Worm (Caenorhabditis elegans) whole organism, L2 larva: ENCODE data around the gene C49A9.2.
A peak's percentile ranks its signal among the peaks of the same experiment; 100 is the strongest.

ENCODE experiments used
- C34F6.9 ChIP-seq: fragments of 150-350 bp; optimal IDR thresholded peaks from 2 replicates; lab custom pipeline; 2014; ENCODE audit warnings: missing biosample characterization, missing genetic modification characterization
- F13H6.1 ChIP-seq: sonication (generic microtip); optimal IDR thresholded peaks from 2 replicates; lab custom pipeline; 2016; ENCODE audit warnings: missing genetic modification characterization, missing compliant biosample characterization
- R02D3.7 ChIP-seq: fragments of 150-350 bp; optimal IDR thresholded peaks from 2 replicates; lab custom pipeline; 2014; ENCODE audit warnings: missing biosample characterization, missing genetic modification characterization
- Y55F3AM.14 ChIP-seq: fragments of 200-800 bp; sonication (Bioruptor generic); optimal IDR thresholded peaks from 2 replicates; lab custom pipeline; 2018; ENCODE audit warnings: mild to moderate bottlenecking, missing genetic modification characterization, missing compliant biosample characterization
- ZK546.5 ChIP-seq: sonication (generic microtip); optimal IDR thresholded peaks from 2 replicates; lab custom pipeline; 2017; ENCODE audit warnings: missing biosample characterization, missing genetic modification characterization
- aly-2 ChIP-seq: fragments of 150-350 bp; optimal IDR thresholded peaks from 2 replicates; lab custom pipeline; 2014; ENCODE audit warnings: missing biosample characterization, missing genetic modification characterization
- ama-1 ChIP-seq: fragments of 150-350 bp; optimal IDR thresholded peaks from 2 replicates; lab custom pipeline; 2018; ENCODE audit warnings: inconsistent platforms
- blmp-1 ChIP-seq: sonication (generic microtip); optimal IDR thresholded peaks from 2 replicates; lab custom pipeline; 2017; ENCODE audit warnings: missing genetic modification characterization, mild to moderate bottlenecking, missing compliant biosample characterization, antibody characterized with exemption, moderate library complexity; ENCODE audit not compliant: insufficient read depth
- ceh-16 ChIP-seq: fragments of 150-350 bp; optimal IDR thresholded peaks from 2 replicates; lab custom pipeline; 2014; ENCODE audit warnings: missing biosample characterization, missing genetic modification characterization
- ceh-82 ChIP-seq: fragments of 150-350 bp; optimal IDR thresholded peaks from 2 replicates; lab custom pipeline; 2014; ENCODE audit warnings: missing biosample characterization, missing genetic modification characterization
- crh-2 ChIP-seq: sonication (generic microtip); optimal IDR thresholded peaks from 2 replicates; lab custom pipeline; 2017; ENCODE audit warnings: missing biosample characterization, missing genetic modification characterization
- dmd-4 ChIP-seq: sonication (generic microtip); optimal IDR thresholded peaks from 2 replicates; lab custom pipeline; 2017; ENCODE audit warnings: missing biosample characterization, missing genetic modification characterization
- egl-27 ChIP-seq: sonication (generic microtip); optimal IDR thresholded peaks from 3 replicates; lab custom pipeline; 2017; ENCODE audit warnings: missing biosample characterization, missing genetic modification reagents, missing genetic modification characterization
- elt-1 ChIP-seq: fragments of 150-350 bp; optimal IDR thresholded peaks from 2 replicates; lab custom pipeline; 2014; ENCODE audit warnings: missing biosample characterization, missing genetic modification characterization
- elt-3 ChIP-seq: sonication (generic microtip); optimal IDR thresholded peaks from 2 replicates; lab custom pipeline; 2017; ENCODE audit warnings: missing biosample characterization, missing genetic modification characterization
- fos-1 ChIP-seq: fragments of 150-350 bp; optimal IDR thresholded peaks from 2 replicates; lab custom pipeline; 2014; ENCODE audit warnings: missing biosample characterization, missing genetic modification characterization
- gmeb-1 ChIP-seq: fragments of 150-350 bp; optimal IDR thresholded peaks from 2 replicates; lab custom pipeline; 2014; ENCODE audit warnings: missing biosample characterization, missing genetic modification characterization
- lin-11 ChIP-seq: fragments of 150-350 bp; sonication (generic microtip); optimal IDR thresholded peaks from 2 replicates; lab custom pipeline; 2014; ENCODE audit warnings: missing biosample characterization, missing genetic modification characterization, inconsistent platforms, mixed read lengths
- lin-13 ChIP-seq: fragments of 150-350 bp; optimal IDR thresholded peaks from 2 replicates; lab custom pipeline; 2014; ENCODE audit warnings: missing biosample characterization, missing genetic modification reagents, missing genetic modification characterization
- lin-39 ChIP-seq: fragments of 150-350 bp; optimal IDR thresholded peaks from 2 replicates; lab custom pipeline; 2014; ENCODE audit warnings: missing biosample characterization, missing genetic modification reagents, missing genetic modification characterization
- lsy-2 ChIP-seq, 2 experiments: fragments of 150-350 bp in 1 of 2; sonication (generic microtip) in 1 of 2; optimal IDR thresholded peaks; 2 replicates each; lab custom pipeline; 2014 to 2017; ENCODE audit warnings: missing biosample characterization in 2 of 2, missing genetic modification characterization in 2 of 2
- mab-5 ChIP-seq: fragments of 150-350 bp; optimal IDR thresholded peaks from 2 replicates; lab custom pipeline; 2014; ENCODE audit warnings: missing biosample characterization, missing genetic modification characterization
- mbf-1 ChIP-seq: sonication (generic microtip); optimal IDR thresholded peaks from 2 replicates; lab custom pipeline; 2017; ENCODE audit warnings: missing biosample characterization, missing genetic modification characterization
- mdl-1 ChIP-seq, 2 experiments: fragments of 150-350 bp in 1 of 2; sonication (generic microtip) in 1 of 2; optimal IDR thresholded peaks; 2 replicates each; lab custom pipeline; 2017; ENCODE audit warnings: missing biosample characterization in 2 of 2, missing genetic modification characterization in 2 of 2
- nhr-10 ChIP-seq: sonication (generic microtip); optimal IDR thresholded peaks from 2 replicates; lab custom pipeline; 2017; ENCODE audit warnings: missing biosample characterization, missing genetic modification characterization
- nhr-11 ChIP-seq: fragments of 150-350 bp; optimal IDR thresholded peaks from 2 replicates; lab custom pipeline; 2014; ENCODE audit warnings: missing biosample characterization, missing genetic modification characterization
- nhr-129 ChIP-seq: fragments of 150-350 bp; optimal IDR thresholded peaks from 2 replicates; lab custom pipeline; 2014; ENCODE audit warnings: missing biosample characterization, missing genetic modification characterization
- nhr-23 ChIP-seq: fragments of 150-350 bp; optimal IDR thresholded peaks from 2 replicates; lab custom pipeline; 2014; ENCODE audit warnings: missing biosample characterization, missing genetic modification reagents, missing genetic modification characterization
- nhr-237 ChIP-seq: fragments of 150-350 bp; optimal IDR thresholded peaks from 2 replicates; lab custom pipeline; 2014; ENCODE audit warnings: missing biosample characterization, missing genetic modification characterization
- nhr-25 ChIP-seq: fragments of 150-350 bp; sonication (generic microtip); optimal IDR thresholded peaks from 3 replicates; lab custom pipeline; 2014; ENCODE audit warnings: missing biosample characterization, missing genetic modification characterization
- nhr-6 ChIP-seq: fragments of 150-350 bp; optimal IDR thresholded peaks from 2 replicates; lab custom pipeline; 2014; ENCODE audit warnings: missing biosample characterization, missing genetic modification characterization
- nhr-77 ChIP-seq: fragments of 150-350 bp; optimal IDR thresholded peaks from 2 replicates; lab custom pipeline; 2014; ENCODE audit warnings: missing biosample characterization, missing genetic modification characterization
- peb-1 ChIP-seq: fragments of 150-350 bp; optimal IDR thresholded peaks from 2 replicates; lab custom pipeline; 2014; ENCODE audit warnings: missing biosample characterization, missing genetic modification characterization
- sem-4 ChIP-seq: fragments of 150-350 bp; optimal IDR thresholded peaks from 2 replicates; lab custom pipeline; 2014; ENCODE audit warnings: missing biosample characterization, missing genetic modification reagents, missing genetic modification characterization
- skn-1 ChIP-seq: sonication (generic microtip); optimal IDR thresholded peaks from 2 replicates; lab custom pipeline; 2017; ENCODE audit warnings: missing biosample characterization, missing genetic modification characterization
- sma-3 ChIP-seq: sonication (generic microtip); optimal IDR thresholded peaks from 2 replicates; lab custom pipeline; 2016; ENCODE audit warnings: missing genetic modification reagents, missing genetic modification characterization, missing compliant biosample characterization
- sma-9 ChIP-seq, 2 experiments: fragments of 150-350 bp in 1 of 2; sonication (generic microtip) in 1 of 2; optimal IDR thresholded peaks; 2 replicates each; lab custom pipeline; 2014 to 2016; ENCODE audit warnings: missing genetic modification characterization in 2 of 2, mild to moderate bottlenecking in 1 of 2, missing biosample characterization in 1 of 2, missing compliant biosample characterization in 1 of 2, missing genetic modification reagents in 1 of 2, moderate library complexity in 1 of 2
- snpc-4 ChIP-seq: fragments of 150-350 bp; optimal IDR thresholded peaks from 2 replicates; lab custom pipeline; 2014; ENCODE audit warnings: missing biosample characterization, missing genetic modification characterization
- unc-39 ChIP-seq: fragments of 150-350 bp; optimal IDR thresholded peaks from 2 replicates; lab custom pipeline; 2014; ENCODE audit warnings: missing biosample characterization, missing genetic modification characterization
- unc-55 ChIP-seq: fragments of 150-350 bp; sonication (generic microtip); optimal IDR thresholded peaks from 3 replicates; lab custom pipeline; 2014; ENCODE audit warnings: missing biosample characterization, missing genetic modification reagents, missing genetic modification characterization
- unc-62 ChIP-seq: fragments of 150-350 bp; optimal IDR thresholded peaks from 2 replicates; lab custom pipeline; 2014; ENCODE audit warnings: missing biosample characterization, missing genetic modification reagents, missing genetic modification characterization
- ztf-1 ChIP-seq: fragments of 200-800 bp; sonication (Bioruptor generic); conservative IDR thresholded peaks from 2 replicates; pipeline ENCODE4 v1.3.6; 2022; ENCODE audit warnings: missing genetic modification characterization, missing compliant biosample characterization
- ztf-4 ChIP-seq: fragments of 150-350 bp; optimal IDR thresholded peaks from 2 replicates; lab custom pipeline; 2014; ENCODE audit warnings: missing biosample characterization, missing genetic modification characterization

Gene C49A9.2

DNA sequence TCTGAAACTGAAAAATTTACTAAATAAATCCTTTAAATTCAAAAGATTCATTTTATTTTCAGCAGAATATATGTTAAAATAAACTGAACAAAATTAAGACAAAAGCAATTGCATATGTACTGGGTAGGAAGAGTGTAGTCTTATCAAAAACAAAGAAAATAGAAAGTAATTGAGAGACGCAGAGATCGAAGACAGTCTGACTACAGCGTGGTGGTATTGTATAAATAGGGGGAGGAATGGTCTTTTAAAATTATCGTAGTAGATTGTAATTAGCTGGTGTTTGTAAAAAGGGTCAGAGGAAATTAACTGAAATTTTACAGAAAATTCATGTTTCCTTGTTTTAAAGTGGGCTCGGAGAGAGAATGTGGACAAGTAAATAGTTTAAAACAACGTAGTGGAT lies 23.2 kb downstream of the C49A9.2 start, which contains the start of gene acox-3:
TSS of gene acox-3 (minus strand) at position 7 of the 400 bp plus-strand sequence.
- TF ChIP-seq sem-4 (tag; lab: Kevin White, UChicago) (no peak), skn-1 (no peak), nhr-129 (tag; lab: Kevin White, UChicago) (no peak), lin-11 (tag; lab: Kevin White, UChicago) (no peak), mbf-1 (tag; lab: Kevin White, UChicago) (no peak), aly-2 (tag; lab: Kevin White, UChicago) (no peak), snpc-4 (tag; lab: Kevin White, UChicago) (no peak), nhr-23 (no peak), sma-9 (GFP tag; optimal IDR thresholded peaks at IDR 0.05; lab: Kevin White, UChicago) (peak; percentile 82), sma-9 (tag; optimal IDR thresholded peaks at IDR 0.05; lab: Kevin White, UChicago) (no peak), nhr-77 (tag; lab: Kevin White, UChicago) (no peak), lin-39 (tag; lab: Kevin White, UChicago) (no peak), ceh-82 (tag; lab: Kevin White, UChicago) (no peak), nhr-10 (tag; lab: Kevin White, UChicago) (no peak), lsy-2 (tag; optimal IDR thresholded peaks at IDR 0.05; lab: Kevin White, UChicago) (no peak), C34F6.9 (tag; lab: Kevin White, UChicago) (no peak), ama-1 (lab: Kevin White, UChicago) (no peak), ztf-1 (GFP tag; lab: Robert Waterston, UW) (no peak), mdl-1 (tag; optimal IDR thresholded peaks at IDR 0.05; lab: Kevin White, UChicago) (no peak), crh-2 (tag; lab: Kevin White, UChicago) (peak; percentile 24), lin-13 (GFP tag; lab: Kevin White, UChicago) (no peak), ztf-4 (no peak), sma-3 (GFP tag; lab: Kevin White, UChicago) (no peak), peb-1 (tag; lab: Kevin White, UChicago) (no peak), ZK546.5 (tag; lab: Kevin White, UChicago) (no peak), blmp-1 (tag; lab: Kevin White, UChicago) (peak; percentile 28), unc-62 (GFP tag; lab: Kevin White, UChicago) (no peak), egl-27 (tag; lab: Kevin White, UChicago) (no peak), unc-39 (tag; lab: Kevin White, UChicago) (no peak), nhr-6 (tag; lab: Kevin White, UChicago) (no peak), gmeb-1 (tag; lab: Kevin White, UChicago) (peak; percentile 58), elt-1 (tag; lab: Kevin White, UChicago) (no peak), fos-1 (tag; lab: Kevin White, UChicago) (peak; percentile 56), Y55F3AM.14 (no peak), mab-5 (tag; lab: Kevin White, UChicago) (no peak), F13H6.1 (no peak), ceh-16 (no peak), elt-3 (no peak), nhr-237 (tag; lab: Kevin White, UChicago) (no peak), nhr-11 (tag; lab: Kevin White, UChicago) (no peak), nhr-25 (no peak)

DNA sequence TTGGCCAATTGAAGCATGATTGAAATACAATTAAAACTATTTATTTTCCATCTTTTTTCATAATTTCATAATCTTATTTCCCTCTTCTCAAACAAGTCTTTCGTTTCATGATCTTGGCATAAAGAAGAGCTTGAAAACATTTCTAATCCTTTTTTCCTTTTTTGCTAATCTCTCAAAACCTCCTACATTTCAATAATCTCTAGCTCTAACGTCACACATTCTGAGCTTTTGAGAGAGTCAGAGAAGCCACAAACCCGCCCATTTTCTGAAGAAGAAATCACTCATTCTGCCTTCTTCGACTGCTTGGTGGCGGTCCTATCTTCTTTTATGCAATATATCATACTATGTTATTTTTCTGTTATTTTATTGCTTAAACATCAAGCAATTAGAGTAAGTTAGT lies 24.3 kb downstream of the C49A9.2 start, which contains the start of gene F58F9.1:
TSS of gene F58F9.1 (plus strand) at position 251 of the 400 bp plus-strand sequence.
- TF ChIP-seq unc-55 = peak; percentile 79
- no peak for TF ChIP-seq peb-1 (tag; lab: Kevin White, UChicago)
- no peak for TF ChIP-seq nhr-23
- TF ChIP-seq sem-4 (tag; lab: Kevin White, UChicago) = no peak
- TF ChIP-seq mab-5 (tag; lab: Kevin White, UChicago) = peak; percentile 36
- TF ChIP-seq nhr-25 = no peak
- TF ChIP-seq dmd-4 (tag; lab: Kevin White, UChicago) = no peak
- no peak for TF ChIP-seq aly-2 (tag; lab: Kevin White, UChicago)
- TF ChIP-seq lsy-2 (tag; optimal IDR thresholded peaks at IDR 0.05; lab: Kevin White, UChicago) = peak in 1 of 2 experiments; percentile 37
- no peak for TF ChIP-seq elt-1 (tag; lab: Kevin White, UChicago)
- TF ChIP-seq ztf-1 (GFP tag; lab: Robert Waterston, UW) = no peak
- TF ChIP-seq lin-11 (tag; lab: Kevin White, UChicago) = no peak
- TF ChIP-seq gmeb-1 (tag; lab: Kevin White, UChicago) = no peak
- TF ChIP-seq R02D3.7 (tag; lab: Kevin White, UChicago) = no peak
- TF ChIP-seq C34F6.9 (tag; lab: Kevin White, UChicago) = peak; percentile 24
- TF ChIP-seq unc-62 (GFP tag; lab: Kevin White, UChicago) = no peak
- no peak for TF ChIP-seq ztf-4
- TF ChIP-seq, all 48 proteins: peak for 4
